Worm (Caenorhabditis elegans) whole organism, young adult: ENCODE data around the gene Y39B6A.43.

ENCODE experiments used
- B0035.1 ChIP-seq: sonication (generic microtip); optimal IDR thresholded peaks from 2 replicates; lab custom pipeline; 2016; ENCODE audit warnings: missing genetic modification characterization, mild to moderate bottlenecking, missing compliant biosample characterization, missing genotype, missing genetic modification reagents
- B0261.1 ChIP-seq: sonication (generic microtip); optimal IDR thresholded peaks from 2 replicates; lab custom pipeline; 2016; ENCODE audit warnings: mild to moderate bottlenecking, missing genetic modification characterization, moderate library complexity, missing compliant biosample characterization
- C06A6.2 ChIP-seq: fragments of 200-800 bp; sonication (Bioruptor generic); conservative IDR thresholded peaks from 2 replicates; pipeline ENCODE4 v1.3.6; 2022; ENCODE audit warnings: missing genetic modification characterization, missing compliant biosample characterization
- F39B2.1 ChIP-seq: fragments of 200-800 bp; sonication (Bioruptor generic); IDR thresholded peaks from 2 replicates; pipeline ENCODE4 v1.3.6; 2022; ENCODE audit warnings: missing genetic modification reagents, missing genetic modification characterization, missing compliant biosample characterization
- F57A8.1 ChIP-seq: fragments of 200-800 bp; sonication (Bioruptor generic); optimal IDR thresholded peaks from 2 replicates; lab custom pipeline; 2018; ENCODE audit warnings: mild to moderate bottlenecking, missing genetic modification characterization, moderate library complexity, missing compliant biosample characterization
- T26A5.8 ChIP-seq: sonication (generic microtip); optimal IDR thresholded peaks from 2 replicates; lab custom pipeline; 2016; ENCODE audit warnings: missing genetic modification characterization, missing compliant biosample characterization
- Y56A3A.18 ChIP-seq: fragments of 200-800 bp; sonication (Bioruptor generic); IDR thresholded peaks from 2 replicates; pipeline ENCODE4 v1.3.6; 2022; ENCODE audit warnings: missing genetic modification reagents, missing genetic modification characterization, missing compliant biosample characterization
- Y79H2A.3 ChIP-seq: fragments of 200-800 bp; sonication (Bioruptor generic); conservative IDR thresholded peaks from 2 replicates; pipeline ENCODE4 v1.3.6; 2022; ENCODE audit warnings: missing genetic modification reagents, missing genetic modification characterization, missing compliant biosample characterization
- ama-1 ChIP-seq, 3 experiments: fragments of 150-350 bp in 1 of 3; sonication (generic microtip) in 2 of 3; optimal IDR thresholded peaks; 2 replicates each; lab custom pipeline; 2014 to 2018; ENCODE audit warnings: missing biosample characterization in 2 of 3, missing genetic modification characterization in 2 of 3, missing genetic modification reagents in 2 of 3
- aptf-2 ChIP-seq: fragments of 200-800 bp; sonication (Bioruptor generic); conservative IDR thresholded peaks from 2 replicates; pipeline ENCODE4 v1.3.6; 2022; ENCODE audit warnings: missing genetic modification reagents, missing genetic modification characterization, missing compliant biosample characterization
- atf-7 ChIP-seq: sonication (generic microtip); optimal IDR thresholded peaks from 2 replicates; lab custom pipeline; 2017; ENCODE audit warnings: mild to moderate bottlenecking, missing genetic modification characterization, missing compliant biosample characterization
- attf-5 ChIP-seq: fragments of 200-800 bp; sonication (Bioruptor generic); optimal IDR thresholded peaks from 2 replicates; lab custom pipeline; 2018; ENCODE audit warnings: mild to moderate bottlenecking, missing genetic modification characterization, missing compliant biosample characterization
- cebp-1 ChIP-seq, 2 experiments: fragments of 200-800 bp in 1 of 2; sonication (Bioruptor generic) in 1 of 2; sonication (generic microtip) in 1 of 2; IDR thresholded peaks in 1 of 2; optimal IDR thresholded peaks in 1 of 2; 2 replicates each; pipeline versions ENCODE4 v1.3.6 to Lab custom; 2017 to 2022; ENCODE audit warnings: missing compliant biosample characterization in 2 of 2, missing genetic modification characterization in 2 of 2, mild to moderate bottlenecking in 1 of 2, missing genetic modification reagents in 1 of 2, moderate library complexity in 1 of 2
- cebp-2 ChIP-seq: fragments of 200-800 bp; sonication (Bioruptor generic); IDR thresholded peaks from 2 replicates; pipeline ENCODE4 v1.3.6; 2022; ENCODE audit warnings: missing genetic modification characterization, missing compliant biosample characterization
- ceh-100 ChIP-seq: fragments of 200-800 bp; sonication (Bioruptor generic); IDR thresholded peaks from 2 replicates; pipeline ENCODE4 v1.3.6; 2022; ENCODE audit warnings: missing genetic modification reagents, missing genetic modification characterization, missing compliant biosample characterization
- ceh-79 ChIP-seq: sonication (generic microtip); optimal IDR thresholded peaks from 2 replicates; lab custom pipeline; 2017; ENCODE audit warnings: mild to moderate bottlenecking, missing genetic modification characterization, missing compliant biosample characterization
- ceh-91 ChIP-seq: fragments of 200-800 bp; sonication (Bioruptor generic); IDR thresholded peaks from 2 replicates; pipeline ENCODE4 v1.3.6; 2022; ENCODE audit warnings: missing genetic modification reagents, missing genetic modification characterization, missing compliant biosample characterization
- dpff-1 ChIP-seq: sonication (generic microtip); optimal IDR thresholded peaks from 2 replicates; lab custom pipeline; 2017; ENCODE audit warnings: mild to moderate bottlenecking, missing genetic modification characterization, missing compliant biosample characterization
- egl-44 ChIP-seq: fragments of 200-800 bp; sonication (Bioruptor generic); IDR thresholded peaks from 2 replicates; pipeline ENCODE4 v1.3.6; 2022; ENCODE audit warnings: missing genetic modification reagents, missing genetic modification characterization, missing compliant biosample characterization
- egrh-3 ChIP-seq: fragments of 200-800 bp; sonication (Bioruptor generic); IDR thresholded peaks from 2 replicates; pipeline ENCODE4 v1.3.6; 2022; ENCODE audit warnings: missing genetic modification reagents, missing genetic modification characterization, missing compliant biosample characterization
- ekl-4 ChIP-seq: fragments of 200-800 bp; sonication (Bioruptor generic); IDR thresholded peaks from 2 replicates; pipeline ENCODE4 v1.3.6; 2022; ENCODE audit warnings: missing genetic modification reagents, missing genetic modification characterization, missing compliant biosample characterization
- ets-4 ChIP-seq: fragments of 200-800 bp; sonication (Bioruptor generic); optimal IDR thresholded peaks from 2 replicates; lab custom pipeline; 2018; ENCODE audit warnings: mild to moderate bottlenecking, missing genetic modification characterization, missing compliant biosample characterization
- hlh-12 ChIP-seq: sonication (generic microtip); optimal IDR thresholded peaks from 2 replicates; lab custom pipeline; 2016; ENCODE audit warnings: missing genetic modification characterization, missing compliant biosample characterization
- hmg-1.2 ChIP-seq: fragments of 200-800 bp; sonication (Bioruptor generic); IDR thresholded peaks from 2 replicates; pipeline ENCODE4 v1.3.6; 2022; ENCODE audit warnings: missing genetic modification reagents, missing genetic modification characterization, missing compliant biosample characterization
- lin-40 ChIP-seq: sonication (generic microtip); optimal IDR thresholded peaks from 2 replicates; lab custom pipeline; 2016; ENCODE audit warnings: missing genetic modification characterization, mild to moderate bottlenecking, missing compliant biosample characterization, missing genotype, missing genetic modification reagents
- lsy-27 ChIP-seq: sonication (generic microtip); optimal IDR thresholded peaks from 2 replicates; lab custom pipeline; 2017; ENCODE audit warnings: missing genetic modification characterization, mild to moderate bottlenecking, missing compliant biosample characterization, antibody characterized with exemption, missing genotype, borderline replicate concordance; ENCODE audit not compliant: insufficient read depth
- madf-3 ChIP-seq: fragments of 200-800 bp; sonication (Bioruptor generic); IDR thresholded peaks from 2 replicates; pipeline ENCODE4 v1.3.6; 2022; ENCODE audit warnings: missing genetic modification reagents, missing genetic modification characterization, missing compliant biosample characterization
- mcd-1 ChIP-seq: fragments of 200-800 bp; sonication (Bioruptor generic); IDR thresholded peaks from 2 replicates; pipeline ENCODE4 v1.3.6; 2022; ENCODE audit warnings: missing genetic modification reagents, missing genetic modification characterization, missing compliant biosample characterization
- mel-28 ChIP-seq: sonication (generic microtip); optimal IDR thresholded peaks from 2 replicates; lab custom pipeline; 2016; ENCODE audit warnings: borderline replicate concordance, mild to moderate bottlenecking, missing genetic modification characterization, missing compliant biosample characterization
- mxl-1 ChIP-seq: sonication (generic microtip); optimal IDR thresholded peaks from 2 replicates; lab custom pipeline; 2016; ENCODE audit warnings: missing genetic modification characterization, missing compliant biosample characterization
- nfya-1 ChIP-seq: sonication (generic microtip); optimal IDR thresholded peaks from 2 replicates; lab custom pipeline; 2017; ENCODE audit warnings: antibody characterized with exemption, missing compliant biosample characterization, missing genetic modification characterization, borderline replicate concordance; ENCODE audit not compliant: insufficient read depth
- nfya-2 ChIP-seq: fragments of 200-800 bp; sonication (Bioruptor generic); IDR thresholded peaks from 2 replicates; pipeline ENCODE4 v1.3.6; 2022; ENCODE audit warnings: missing genetic modification reagents, missing genetic modification characterization, missing compliant biosample characterization
- nfyb-1 ChIP-seq: fragments of 200-800 bp; sonication (Bioruptor generic); IDR thresholded peaks from 2 replicates; pipeline ENCODE4 v1.3.6; 2022; ENCODE audit warnings: missing genetic modification reagents, missing genetic modification characterization, missing compliant biosample characterization
- nhr-80 ChIP-seq: sonication (generic microtip); optimal IDR thresholded peaks from 2 replicates; lab custom pipeline; 2016; ENCODE audit warnings: missing genetic modification characterization, missing compliant biosample characterization
- nhr-90 ChIP-seq: sonication (generic microtip); optimal IDR thresholded peaks from 2 replicates; lab custom pipeline; 2016; ENCODE audit warnings: missing genotype, mild to moderate bottlenecking, missing genetic modification characterization, missing compliant biosample characterization
- pbrm-1 ChIP-seq: fragments of 200-800 bp; sonication (Bioruptor generic); IDR thresholded peaks from 2 replicates; pipeline ENCODE4 v1.3.6; 2022; ENCODE audit warnings: missing genetic modification reagents, missing genetic modification characterization, missing compliant biosample characterization
- rcor-1 ChIP-seq: fragments of 200-800 bp; sonication (Bioruptor generic); IDR thresholded peaks from 2 replicates; pipeline ENCODE4 v1.3.6; 2022; ENCODE audit warnings: missing genetic modification reagents, missing genetic modification characterization, missing compliant biosample characterization
- repo-1 ChIP-seq: sonication (generic microtip); optimal IDR thresholded peaks from 2 replicates; lab custom pipeline; 2017; ENCODE audit warnings: mild to moderate bottlenecking, missing genetic modification characterization, missing compliant biosample characterization
- rpc-1 ChIP-seq, 2 experiments: fragments of 150-350 bp in 1 of 2; sonication (generic microtip) in 1 of 2; optimal IDR thresholded peaks; 2 replicates each; lab custom pipeline; 2014 to 2018; ENCODE audit warnings: missing biosample characterization in 1 of 2, missing genetic modification characterization in 1 of 2, missing genetic modification reagents in 1 of 2, missing genotype in 1 of 2
- sdz-38 ChIP-seq: sonication (generic microtip); optimal IDR thresholded peaks from 2 replicates; lab custom pipeline; 2016; ENCODE audit warnings: missing genotype, missing genetic modification characterization, missing compliant biosample characterization
- sptf-2 ChIP-seq: fragments of 200-800 bp; sonication (Bioruptor generic); optimal IDR thresholded peaks from 2 replicates; lab custom pipeline; 2018; ENCODE audit warnings: mild to moderate bottlenecking, missing genetic modification characterization, missing compliant biosample characterization
- zim-3 ChIP-seq: sonication (generic microtip); optimal IDR thresholded peaks from 2 replicates; lab custom pipeline; 2017; ENCODE audit warnings: mild to moderate bottlenecking, missing genetic modification characterization, moderate library complexity, missing compliant biosample characterization
- ztf-18 ChIP-seq: sonication (generic microtip); optimal IDR thresholded peaks from 2 replicates; lab custom pipeline; 2016; ENCODE audit warnings: missing genotype, mild to moderate bottlenecking, missing genetic modification characterization, missing compliant biosample characterization
- ztf-22 ChIP-seq: fragments of 200-800 bp; sonication (Bioruptor generic); optimal IDR thresholded peaks from 2 replicates; lab custom pipeline; 2018; ENCODE audit warnings: mild to moderate bottlenecking, missing genetic modification characterization, moderate library complexity, missing compliant biosample characterization
- ztf-25 ChIP-seq: fragments of 200-800 bp; sonication (Bioruptor generic); IDR thresholded peaks from 2 replicates; pipeline ENCODE4 v1.3.6; 2022; ENCODE audit warnings: missing genetic modification reagents, missing genetic modification characterization, missing compliant biosample characterization
- ztf-28 ChIP-seq: fragments of 200-800 bp; sonication (Bioruptor generic); IDR thresholded peaks from 2 replicates; pipeline ENCODE4 v1.3.6; 2022; ENCODE audit warnings: missing genetic modification reagents, missing genetic modification characterization, missing compliant biosample characterization
- ztf-3 ChIP-seq: fragments of 200-800 bp; sonication (Bioruptor generic); optimal IDR thresholded peaks from 2 replicates; lab custom pipeline; 2018; ENCODE audit warnings: mild to moderate bottlenecking, missing genetic modification characterization, missing compliant biosample characterization

Gene Y39B6A.43

DNA sequence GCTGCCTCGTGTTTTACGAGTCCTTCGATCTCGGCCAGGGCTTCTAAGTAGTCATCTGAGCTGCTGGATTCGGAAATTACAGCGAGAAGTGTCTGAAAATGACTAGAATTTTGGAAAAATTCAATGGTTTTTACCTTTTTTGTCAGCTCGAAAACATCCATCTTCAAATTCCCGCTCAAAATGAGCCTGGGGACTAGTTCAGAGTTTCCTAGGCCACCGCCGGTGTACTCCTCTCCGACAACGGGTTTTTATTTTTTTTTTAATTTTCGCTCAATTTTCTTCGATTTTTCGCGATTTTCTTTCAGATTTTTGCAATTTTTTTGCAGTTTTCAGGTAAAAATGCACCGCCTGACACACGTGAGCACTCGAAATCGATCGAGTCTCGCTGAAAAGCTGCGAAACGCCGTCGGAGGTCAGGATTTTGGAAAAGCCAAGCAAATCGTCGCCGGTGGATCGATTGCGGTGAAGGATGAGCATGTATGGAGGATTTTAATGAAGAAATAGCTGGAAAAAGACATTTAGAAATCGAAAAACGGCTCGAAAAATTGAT is 13.4 kb upstream of the Y39B6A.43 start, which contains the start of the genes mrps-35 and sws-1 (continued):
- TF ChIP-seq aptf-2, result peak; percentile 57; the same call in 1 of the 2 replicates
- no peak for TF ChIP-seq dpff-1 (tag; lab: Kevin White, UChicago)
- no peak for TF ChIP-seq ztf-28
- TF ChIP-seq hlh-12 (tag; lab: Kevin White, UChicago), result no peak
- no peak for TF ChIP-seq ceh-79 (tag; lab: Kevin White, UChicago)
- no peak for TF ChIP-seq B0035.1
- TF ChIP-seq ztf-3 (GFP tag; lab: Kevin White, UChicago), result no peak
- no peak for TF ChIP-seq lsy-27 (tag; lab: Kevin White, UChicago)
- no peak for TF ChIP-seq mxl-1 (tag; lab: Kevin White, UChicago)
- TF ChIP-seq ztf-25, result no peak
- no peak for TF ChIP-seq C06A6.2 (GFP tag; lab: Robert Waterston, UW)
- TF ChIP-seq nfya-1 (tag; lab: Kevin White, UChicago), result no peak
- no peak for TF ChIP-seq ekl-4 (GFP tag; lab: Robert Waterston, UW)
- no peak for TF ChIP-seq Y79H2A.3 (GFP tag; lab: Robert Waterston, UW)
- TF ChIP-seq ceh-100 (GFP tag; lab: Robert Waterston, UW), result peak; percentile 27; the same call in 1 of the 2 replicates
- TF ChIP-seq ceh-91 (GFP tag; lab: Robert Waterston, UW), result peak; percentile 14; the same call in 1 of the 2 replicates
- peak; percentile 23 for TF ChIP-seq atf-7
- TF ChIP-seq ztf-18 (tag; lab: Kevin White, UChicago), result peak; percentile 63
- no peak for TF ChIP-seq B0261.1 (tag; lab: Kevin White, UChicago)
- no peak for TF ChIP-seq repo-1 (tag; lab: Kevin White, UChicago)
- TF ChIP-seq cebp-1 (GFP tag; IDR thresholded peaks at IDR 0.05; lab: Robert Waterston, UW), result no peak
- no peak for TF ChIP-seq cebp-1 (tag; optimal IDR thresholded peaks at IDR 0.05; lab: Kevin White, UChicago)
- TF ChIP-seq madf-3 (GFP tag; lab: Robert Waterston, UW), result no peak
- TF ChIP-seq sdz-38 (tag; lab: Kevin White, UChicago), result no peak
- TF ChIP-seq F57A8.1 (GFP tag; lab: Kevin White, UChicago), result no peak
- TF ChIP-seq mel-28, result no peak
- TF ChIP-seq cebp-2 (GFP tag; lab: Robert Waterston, UW), result 0 out of 2 replicates have a peak, but pooled peaks have one; percentile 49
- no peak for TF ChIP-seq nhr-80 (tag; lab: Kevin White, UChicago)
- TF ChIP-seq mcd-1, result peak; percentile 74
- TF ChIP-seq rpc-1 (optimal IDR thresholded peaks at IDR 0.05; lab: Kevin White, UChicago), result no peak
- TF ChIP-seq rpc-1 (tag; optimal IDR thresholded peaks at IDR 0.05; lab: Kevin White, UChicago), result no peak
- TF ChIP-seq ets-4, result no peak
- TF ChIP-seq attf-5 (GFP tag; lab: Kevin White, UChicago), result no peak
- TF ChIP-seq nfyb-1 (GFP tag; lab: Robert Waterston, UW), result 0 out of 2 replicates have a peak, but pooled peaks have one; percentile 54
- TF ChIP-seq ama-1 (optimal IDR thresholded peaks at IDR 0.05; lab: Kevin White, UChicago), result no peak
- no peak for TF ChIP-seq ama-1 (GFP tag; optimal IDR thresholded peaks at IDR 0.05; lab: Kevin White, UChicago)
- no peak for TF ChIP-seq F39B2.1 (GFP tag; lab: Robert Waterston, UW)
- TF ChIP-seq nfya-2 (GFP tag; lab: Robert Waterston, UW), result no peak
- peak; percentile 28; the same call in 1 of the 2 replicates for TF ChIP-seq egrh-3 (GFP tag; lab: Robert Waterston, UW)
- TF ChIP-seq sptf-2 (GFP tag; lab: Kevin White, UChicago), result no peak
- TF ChIP-seq zim-3 (tag; lab: Kevin White, UChicago), result no peak
- TF ChIP-seq hmg-1.2, result 0 out of 2 replicates have a peak, but pooled peaks have one; percentile 19
- TF ChIP-seq pbrm-1 (GFP tag; lab: Robert Waterston, UW), result peak; percentile 61; the same call in 1 of the 2 replicates
- no peak for TF ChIP-seq nhr-90 (tag; lab: Kevin White, UChicago)
- TF ChIP-seq T26A5.8 (tag; lab: Kevin White, UChicago), result no peak
- TF ChIP-seq lin-40 (tag; lab: Kevin White, UChicago), result no peak
- TF ChIP-seq Y56A3A.18 (GFP tag; lab: Robert Waterston, UW), result no peak
- peak; percentile 66 for TF ChIP-seq rcor-1
- TF ChIP-seq egl-44, result no peak
- TF ChIP-seq ztf-22 (GFP tag; lab: Kevin White, UChicago), result no peak
